Fruit fly (Drosophila melanogaster) Kc167 (cell line): ENCODE data around the gene CG17777.

Experiments used
- Myc ChIP-seq: fragments of >200 bp; optimal IDR thresholded peaks from 2 replicates; lab custom pipeline; 2017; ENCODE audit warnings: missing external identifiers
- h ChIP-seq: fragments of >200 bp; optimal IDR thresholded peaks from 3 replicates; lab custom pipeline; 2018; ENCODE audit warnings: missing external identifiers

DNA sequence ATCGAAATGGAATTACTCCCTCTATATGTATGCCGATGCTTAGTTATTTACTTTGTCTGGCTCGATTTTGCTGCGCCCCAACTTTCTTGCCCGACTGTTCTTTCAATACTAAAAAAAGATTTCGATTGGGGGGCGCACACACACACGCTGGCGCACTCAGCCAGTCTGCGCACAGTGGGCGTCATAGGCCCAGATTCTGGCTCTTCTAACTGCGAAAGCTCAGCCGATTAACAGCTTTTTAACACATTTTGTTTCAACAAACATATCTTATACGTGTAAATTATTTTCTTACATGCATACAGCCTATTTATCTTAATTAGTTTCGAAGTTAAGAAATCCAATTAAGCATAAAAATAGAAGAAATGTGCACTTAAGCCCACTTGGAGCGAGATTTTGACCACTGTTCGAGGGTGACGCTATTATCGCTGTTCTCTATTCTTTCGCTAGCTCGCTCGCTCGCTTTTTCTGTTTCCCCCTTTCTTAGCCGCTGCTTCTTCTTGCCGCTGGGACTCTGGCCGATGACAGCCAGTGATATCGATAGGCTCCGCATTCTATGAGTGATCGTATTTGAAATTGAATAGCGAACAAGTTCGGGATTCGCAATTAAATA lies 35.6 kb downstream of the CG17777 start, which contains the start of gene Vinc:
- TF ChIP-seq Myc (lab: Kevin White, UChicago): no peak
- TF ChIP-seq h (lab: Kevin White, UChicago): no peak
